Worm (Caenorhabditis elegans): ENCODE measurements around the gene Y38E10A.3.

- TF ChIP-seq sem-4 (tag; optimal IDR thresholded peaks at IDR 0.05) (no peak), nhr-12 (tag; optimal IDR thresholded peaks at IDR 0.05) (no peak), lin-39 (tag; optimal IDR thresholded peaks at IDR 0.05) (no peak), lsy-2 (tag; optimal IDR thresholded peaks at IDR 0.05) (no peak), ztf-11 (tag; optimal IDR thresholded peaks at IDR 0.05) (no peak), nhr-237 (tag; optimal IDR thresholded peaks at IDR 0.05) (no peak), aly-2 (tag; optimal IDR thresholded peaks at IDR 0.05) (no peak), mdl-1 (tag; optimal IDR thresholded peaks at IDR 0.05) (no peak), unc-55 (GFP tag; optimal IDR thresholded peaks at IDR 0.05) (no peak), dmd-4 (tag; optimal IDR thresholded peaks at IDR 0.05) (no peak), skn-1 (tag; optimal IDR thresholded peaks at IDR 0.05) (no peak), unc-39 (tag; optimal IDR thresholded peaks at IDR 0.05) (no peak), ama-1 (optimal IDR thresholded peaks at IDR 0.05) (no peak), egl-27 (tag; optimal IDR thresholded peaks at IDR 0.05) (no peak)
These were observed 34.1 kb upstream of the Y38E10A.3 start, which contains the start of gene Y38E10A.9 for ce11 chrII:12608653-12609052.
